Worm (Caenorhabditis elegans): ENCODE results near the gene C25F9.8.

DNA sequence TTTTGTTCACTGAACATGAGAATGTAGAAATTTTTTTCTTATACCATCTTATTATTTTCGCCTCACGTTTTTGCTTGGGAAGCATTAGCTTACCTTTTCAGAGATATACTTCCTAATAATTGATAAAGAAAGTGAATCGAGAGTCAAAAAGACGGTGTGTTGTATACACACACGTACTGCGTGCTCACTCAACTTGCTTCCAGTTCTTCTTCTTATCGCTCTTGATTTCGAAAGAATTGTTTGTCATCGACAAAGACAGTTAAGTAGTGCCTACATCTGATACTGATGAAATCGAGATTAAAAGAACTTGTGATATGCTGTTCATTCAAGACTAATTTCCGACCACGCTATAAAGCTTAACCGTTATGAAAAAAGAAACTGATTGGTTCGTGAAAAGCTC is 15.8 kb downstream of the C25F9.8 start, which contains the start of gene C25F9.5:
- TF ChIP-seq ztf-23 (GFP tag; IDR thresholded peaks at IDR 0.05) (no peak), med-1 (GFP tag; optimal IDR thresholded peaks at IDR 0.05; ENCODE audit: insufficient read depth) (no peak), ref-1 (GFP tag; conservative IDR thresholded peaks at IDR 0.05) (no peak), cog-1 (tag; optimal IDR thresholded peaks at IDR 0.05) (no peak), flt-1 (GFP tag; IDR thresholded peaks at IDR 0.05) (no peak), klf-2 (GFP tag; conservative IDR thresholded peaks at IDR 0.05) (no peak), T22C8.4 (GFP tag; IDR thresholded peaks at IDR 0.05) (no peak), ztf-29 (GFP tag; IDR thresholded peaks at IDR 0.05) (no peak)

Measured in whole organism, midembryonic.